Fruit fly (Drosophila melanogaster) whole organism, pupa: ENCODE data around the gene Cyp6t1.

Source experiments
- CG10348 ChIP-seq: fragments of 200-800 bp; sonication (Bioruptor generic); IDR thresholded peaks from 2 replicates; pipeline ENCODE4 v1.3.6; 2022; ENCODE audit warnings: missing biosample characterization, missing genetic modification characterization
- CG12605 ChIP-seq: fragments of 200-800 bp; sonication (Bioruptor generic); IDR thresholded peaks from 2 replicates; pipeline ENCODE4 v1.3.6; 2022; ENCODE audit warnings: missing biosample characterization, missing genetic modification characterization
- CG13204 ChIP-seq: fragments of 200-800 bp; sonication (Bioruptor generic); optimal IDR thresholded peaks from 2 replicates; lab custom pipeline; 2018; ENCODE audit warnings: missing biosample characterization, mild to moderate bottlenecking, missing genetic modification characterization, moderate library complexity
- CG14655 ChIP-seq: fragments of 200-800 bp; sonication (Bioruptor generic); optimal IDR thresholded peaks from 3 replicates; lab custom pipeline; 2017; ENCODE audit warnings: mild to moderate bottlenecking, missing biosample characterization, missing genetic modification reagents, missing genetic modification characterization
- CG15710 ChIP-seq: fragments of 200-800 bp; sonication (Bioruptor generic); optimal IDR thresholded peaks from 2 replicates; lab custom pipeline; 2018; ENCODE audit warnings: missing biosample characterization, mild to moderate bottlenecking, missing genetic modification characterization, moderate library complexity
- CG17806 ChIP-seq: fragments of 200-800 bp; sonication (Bioruptor generic); optimal IDR thresholded peaks from 2 replicates; lab custom pipeline; 2018; ENCODE audit warnings: missing biosample characterization, mild to moderate bottlenecking, missing genetic modification characterization, moderate library complexity
- CG32121 ChIP-seq: fragments of 200-800 bp; sonication (Bioruptor generic); IDR thresholded peaks from 2 replicates; pipeline ENCODE4 v1.3.6; 2022; ENCODE audit warnings: missing biosample characterization, missing genetic modification characterization
- CG34367 ChIP-seq: fragments of 200-800 bp; sonication (Bioruptor generic); optimal IDR thresholded peaks from 2 replicates; lab custom pipeline; 2018; ENCODE audit warnings: missing biosample characterization, mild to moderate bottlenecking, missing genetic modification characterization
- CG4496 ChIP-seq: fragments of 200-800 bp; sonication (Bioruptor generic); IDR thresholded peaks from 3 replicates; pipeline ENCODE4 v1.3.6; 2022; ENCODE audit warnings: missing biosample characterization, missing genetic modification characterization
- CG8159 ChIP-seq: fragments of 200-800 bp; sonication (Bioruptor generic); optimal IDR thresholded peaks from 3 replicates; lab custom pipeline; 2018; ENCODE audit warnings: missing biosample characterization, mild to moderate bottlenecking, missing genetic modification characterization, moderate library complexity
- CG8301 ChIP-seq: fragments of 200-800 bp; sonication (Bioruptor generic); optimal IDR thresholded peaks from 2 replicates; lab custom pipeline; 2018; ENCODE audit warnings: missing biosample characterization, mild to moderate bottlenecking, missing genetic modification characterization
- CG9948 ChIP-seq: fragments of 200-800 bp; sonication (Bioruptor generic); optimal IDR thresholded peaks from 2 replicates; lab custom pipeline; 2018; ENCODE audit warnings: missing biosample characterization, mild to moderate bottlenecking, missing genetic modification characterization, moderate library complexity
- D1 ChIP-seq: fragments of 200-800 bp; sonication (Bioruptor generic); optimal IDR thresholded peaks from 2 replicates; lab custom pipeline; 2018; ENCODE audit warnings: missing biosample characterization, mild to moderate bottlenecking, missing genetic modification characterization, moderate library complexity
- EcR ChIP-seq: fragments of 200-800 bp; sonication (Bioruptor generic); optimal IDR thresholded peaks from 3 replicates; lab custom pipeline; 2019; ENCODE audit warnings: missing biosample characterization, missing genetic modification characterization, mild to moderate bottlenecking, moderate library complexity, missing genetic modification reagents
- Ets98B ChIP-seq: fragments of 200-800 bp; sonication (Bioruptor generic); IDR thresholded peaks from 2 replicates; pipeline ENCODE4 v1.3.6; 2022; ENCODE audit warnings: missing biosample characterization, missing genetic modification characterization
- Pif1A ChIP-seq: fragments of 200-800 bp; sonication (Bioruptor generic); optimal IDR thresholded peaks from 3 replicates; lab custom pipeline; 2016; ENCODE audit warnings: missing biosample characterization, missing genetic modification characterization
- Pif1B ChIP-seq: fragments of 200-800 bp; sonication (Bioruptor generic); optimal IDR thresholded peaks from 3 replicates; lab custom pipeline; 2016; ENCODE audit warnings: missing biosample characterization, missing genetic modification characterization
- Snoo ChIP-seq: fragments of 200-800 bp; sonication (Bioruptor generic); optimal IDR thresholded peaks from 3 replicates; lab custom pipeline; 2017; ENCODE audit warnings: missing biosample characterization, mild to moderate bottlenecking, missing genetic modification characterization, inconsistent platforms
- fd96Ca ChIP-seq: fragments of 200-800 bp; sonication (Bioruptor generic); IDR thresholded peaks from 3 replicates; pipeline ENCODE4 v1.3.6; 2022; ENCODE audit warnings: missing biosample characterization, missing genetic modification characterization
- gl ChIP-seq: fragments of 200-800 bp; sonication (Bioruptor generic); optimal IDR thresholded peaks from 2 replicates; lab custom pipeline; 2018; ENCODE audit warnings: missing biosample characterization, mild to moderate bottlenecking, missing genetic modification characterization
- rn ChIP-seq: fragments of 200-800 bp; sonication (Bioruptor generic); IDR thresholded peaks from 2 replicates; pipeline ENCODE4 v1.3.6; 2022; ENCODE audit warnings: missing biosample characterization, missing genetic modification characterization

Cyp6t1 gene

dm6 chrX:21519168-21519671, at the start of gene Cyp6t1:
Cyp6t1 (minus strand) TSS chrX:21519218.
- TF ChIP-seq CG8159 (tag; lab: Kevin White, UChicago), result peak; percentile 51
- TF ChIP-seq fd96Ca (GFP tag; lab: Robert Waterston, UW), result no peak
- no peak for TF ChIP-seq CG34367 (tag; lab: Kevin White, UChicago)
- no peak for TF ChIP-seq Pif1A (GFP tag; lab: Kevin White, UChicago)
- peak; percentile 45 for TF ChIP-seq CG9948 (tag; lab: Kevin White, UChicago)
- peak; percentile 57 for TF ChIP-seq CG14655 (GFP tag; lab: Kevin White, UChicago)
- no peak for TF ChIP-seq gl (tag; lab: Kevin White, UChicago)
- peak; percentile 3 for TF ChIP-seq Pif1B (GFP tag; lab: Kevin White, UChicago)
- TF ChIP-seq CG15710 (tag; lab: Kevin White, UChicago), result peak; percentile 47
- peak; percentile 62 for TF ChIP-seq Snoo (tag; lab: Kevin White, UChicago)
- TF ChIP-seq CG12605 (GFP tag; lab: Robert Waterston, UW), result no peak
- TF ChIP-seq CG13204 (GFP tag; lab: Kevin White, UChicago), result no peak
- no peak for TF ChIP-seq rn
- TF ChIP-seq CG4496 (GFP tag; lab: Robert Waterston, UW), result no peak
- TF ChIP-seq EcR, result no peak
- peak; percentile 23 for TF ChIP-seq CG8301
- TF ChIP-seq CG10348, result no peak
- peak; percentile 34 for TF ChIP-seq CG17806 (tag; lab: Kevin White, UChicago)
- TF ChIP-seq CG32121 (GFP tag; lab: Robert Waterston, UW), result no peak
- no peak for TF ChIP-seq D1

dm6 chrX:21567793-21568192, 48.8 kb upstream of the Cyp6t1 start:
- TF ChIP-seq rn (no peak), CG9948 (tag; lab: Kevin White, UChicago) (no peak), fd96Ca (GFP tag; lab: Robert Waterston, UW) (no peak), CG8159 (tag; lab: Kevin White, UChicago) (no peak), CG4496 (GFP tag; lab: Robert Waterston, UW) (no peak), Pif1A (GFP tag; lab: Kevin White, UChicago) (no peak), CG10348 (no peak), CG15710 (tag; lab: Kevin White, UChicago) (no peak), CG12605 (GFP tag; lab: Robert Waterston, UW) (no peak), Ets98B (no peak), Pif1B (GFP tag; lab: Kevin White, UChicago) (no peak), CG8301 (no peak), CG14655 (GFP tag; lab: Kevin White, UChicago) (no peak), Snoo (tag; lab: Kevin White, UChicago) (no peak), CG34367 (tag; lab: Kevin White, UChicago) (no peak), CG17806 (tag; lab: Kevin White, UChicago) (no peak), D1 (no peak), gl (tag; lab: Kevin White, UChicago) (no peak), CG32121 (GFP tag; lab: Robert Waterston, UW) (no peak)

DNA sequence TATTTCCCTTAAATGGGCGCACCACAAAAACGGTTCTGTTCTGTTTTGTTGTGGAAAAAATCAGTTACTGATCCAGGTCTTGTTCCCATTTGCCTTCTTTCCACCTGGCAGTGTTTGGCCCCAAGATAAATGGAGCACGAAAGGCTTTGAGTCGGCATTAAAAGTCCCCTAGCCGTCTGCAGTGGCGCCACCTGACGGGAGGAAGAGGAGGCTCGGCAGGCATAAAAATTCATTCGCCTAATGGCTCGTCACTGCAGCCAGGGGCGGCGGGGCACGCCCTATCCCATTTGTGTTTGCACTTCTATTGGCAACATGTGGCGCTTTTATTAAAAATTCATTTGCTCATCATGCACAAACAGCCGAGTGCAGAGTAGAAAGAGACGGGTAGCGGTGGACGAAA, 46.5 kb upstream of the Cyp6t1 start:
- TF ChIP-seq EcR, result no peak
- TF ChIP-seq fd96Ca (GFP tag; lab: Robert Waterston, UW), result no peak
- no peak for TF ChIP-seq Pif1B (GFP tag; lab: Kevin White, UChicago)
- TF ChIP-seq gl (tag; lab: Kevin White, UChicago), result no peak
- TF ChIP-seq CG8301, result no peak
- no peak for TF ChIP-seq CG9948 (tag; lab: Kevin White, UChicago)
- TF ChIP-seq CG8159 (tag; lab: Kevin White, UChicago), result no peak
- TF ChIP-seq rn, result no peak
- no peak for TF ChIP-seq CG32121 (GFP tag; lab: Robert Waterston, UW)
- TF ChIP-seq Snoo (tag; lab: Kevin White, UChicago), result no peak
- no peak for TF ChIP-seq D1
- TF ChIP-seq CG34367 (tag; lab: Kevin White, UChicago), result no peak
- TF ChIP-seq CG17806 (tag; lab: Kevin White, UChicago), result no peak
- TF ChIP-seq CG4496 (GFP tag; lab: Robert Waterston, UW), result no peak
- no peak for TF ChIP-seq CG15710 (tag; lab: Kevin White, UChicago)
- TF ChIP-seq, all 21 proteins: peak for 0

DNA sequence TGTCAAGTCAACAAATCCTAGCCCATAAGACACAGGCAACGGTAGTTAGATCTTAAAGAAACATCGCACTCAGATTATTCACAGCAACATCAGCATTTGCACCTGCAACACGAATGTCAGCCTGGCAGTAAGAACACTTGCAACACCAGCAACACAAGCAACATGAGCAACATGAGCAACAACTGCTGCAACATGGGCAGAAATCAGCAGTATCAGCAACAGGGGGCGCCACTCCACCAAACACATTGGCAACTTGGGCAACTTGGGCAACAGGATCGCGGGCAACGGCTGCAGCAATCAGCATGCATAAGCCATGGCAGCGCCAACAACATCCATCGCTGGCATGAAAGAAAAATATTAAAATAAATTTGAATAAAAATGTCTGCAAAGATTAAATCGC, 43.8 kb upstream of the Cyp6t1 start:
- no peak for TF ChIP-seq Pif1A (GFP tag; lab: Kevin White, UChicago)
- no peak for TF ChIP-seq CG8159 (tag; lab: Kevin White, UChicago)
- TF ChIP-seq CG15710 (tag; lab: Kevin White, UChicago), result no peak
- no peak for TF ChIP-seq CG34367 (tag; lab: Kevin White, UChicago)
- TF ChIP-seq CG4496 (GFP tag; lab: Robert Waterston, UW), result no peak
- no peak for TF ChIP-seq CG8301
- no peak for TF ChIP-seq EcR

DNA sequence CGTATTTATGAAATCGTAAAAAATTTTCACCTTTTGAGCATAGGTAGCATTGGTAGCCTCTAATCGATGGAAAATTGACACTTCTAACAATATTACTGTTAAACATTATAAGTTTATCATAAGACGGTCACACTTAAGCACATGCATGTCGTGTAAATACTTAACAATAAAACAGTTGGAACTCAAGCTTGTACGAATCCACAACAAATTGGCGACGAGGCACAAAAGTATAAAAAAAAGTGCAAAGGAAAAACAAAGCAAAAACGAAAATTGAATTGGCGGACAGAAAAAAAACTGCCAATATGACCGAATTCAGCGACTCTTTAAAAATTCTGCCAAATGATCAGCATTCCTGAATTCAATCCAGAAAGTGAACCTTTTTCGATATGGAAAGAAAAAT, 984 bp upstream of the Cyp6t1 start:
- TF ChIP-seq CG10348 (no peak), CG32121 (GFP tag; lab: Robert Waterston, UW) (no peak), CG34367 (tag; lab: Kevin White, UChicago) (no peak), CG8301 (no peak), rn (no peak), CG17806 (tag; lab: Kevin White, UChicago) (no peak), EcR (no peak)

DNA sequence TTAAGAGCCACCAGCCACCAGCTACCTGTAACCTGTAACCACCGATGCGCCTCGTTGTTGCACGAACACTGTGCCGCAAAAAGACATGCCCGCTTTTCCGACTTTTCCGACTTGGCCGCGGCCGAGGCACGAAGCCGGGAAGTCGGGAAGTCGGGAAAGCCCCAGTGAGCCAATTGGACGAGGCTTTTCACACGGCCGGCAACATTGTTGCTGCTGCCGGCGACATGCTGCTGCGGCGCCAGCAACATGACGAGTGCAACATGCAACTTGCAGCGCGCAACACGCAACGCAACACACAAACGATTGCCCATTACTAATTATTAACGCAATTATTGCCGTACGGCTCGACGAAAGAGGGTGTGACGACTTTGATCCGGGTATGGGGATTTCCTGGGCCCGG, 11.5 kb downstream of the Cyp6t1 start:
- no peak for TF ChIP-seq CG8159 (tag; lab: Kevin White, UChicago)
- TF ChIP-seq CG8301, result no peak
- TF ChIP-seq CG17806 (tag; lab: Kevin White, UChicago), result no peak
- no peak for TF ChIP-seq gl (tag; lab: Kevin White, UChicago)
- no peak for TF ChIP-seq CG13204 (GFP tag; lab: Kevin White, UChicago)
- TF ChIP-seq Pif1A (GFP tag; lab: Kevin White, UChicago), result no peak
- no peak for TF ChIP-seq Pif1B (GFP tag; lab: Kevin White, UChicago)
- TF ChIP-seq CG12605 (GFP tag; lab: Robert Waterston, UW), result no peak
- TF ChIP-seq Snoo (tag; lab: Kevin White, UChicago), result no peak
- no peak for TF ChIP-seq CG32121 (GFP tag; lab: Robert Waterston, UW)
- TF ChIP-seq D1, result no peak
- TF ChIP-seq CG14655 (GFP tag; lab: Kevin White, UChicago), result no peak
- TF ChIP-seq rn, result no peak
- TF ChIP-seq CG9948 (tag; lab: Kevin White, UChicago), result no peak
- no peak for TF ChIP-seq fd96Ca (GFP tag; lab: Robert Waterston, UW)
- no peak for TF ChIP-seq EcR
- no peak for TF ChIP-seq CG15710 (tag; lab: Kevin White, UChicago)
- no peak for TF ChIP-seq CG4496 (GFP tag; lab: Robert Waterston, UW)
- TF ChIP-seq CG10348, result no peak
